Worm (Caenorhabditis elegans) whole organism, young adult: ENCODE results near the gene F49F1.7.

Source experiments
- B0019.2 ChIP-seq: fragments of 200-800 bp; sonication (Bioruptor generic); conservative IDR thresholded peaks from 2 replicates; pipeline ENCODE4 v1.3.6; 2022; ENCODE audit warnings: missing genetic modification reagents, missing genetic modification characterization, missing compliant biosample characterization
- B0261.1 ChIP-seq: sonication (generic microtip); optimal IDR thresholded peaks from 2 replicates; lab custom pipeline; 2016; ENCODE audit warnings: mild to moderate bottlenecking, missing genetic modification characterization, moderate library complexity, missing compliant biosample characterization
- B0336.3 ChIP-seq: fragments of 200-800 bp; sonication (Bioruptor generic); IDR thresholded peaks from 2 replicates; pipeline ENCODE4 v1.3.6; 2022; ENCODE audit warnings: missing genetic modification characterization, missing compliant biosample characterization
- C06A6.2 ChIP-seq: fragments of 200-800 bp; sonication (Bioruptor generic); conservative IDR thresholded peaks from 2 replicates; pipeline ENCODE4 v1.3.6; 2022; ENCODE audit warnings: missing genetic modification characterization, missing compliant biosample characterization
- F23B12.7 ChIP-seq: sonication (generic microtip); optimal IDR thresholded peaks from 2 replicates; lab custom pipeline; 2017; ENCODE audit warnings: missing genetic modification characterization, mild to moderate bottlenecking, missing compliant biosample characterization, antibody characterized with exemption, moderate library complexity; ENCODE audit not compliant: insufficient read depth
- F33H1.4 ChIP-seq: fragments of 200-800 bp; sonication (Bioruptor generic); IDR thresholded peaks from 2 replicates; pipeline ENCODE4 v1.3.6; 2022; ENCODE audit warnings: missing genetic modification reagents, missing genetic modification characterization, missing compliant biosample characterization
- F39B2.1 ChIP-seq: fragments of 200-800 bp; sonication (Bioruptor generic); IDR thresholded peaks from 2 replicates; pipeline ENCODE4 v1.3.6; 2022; ENCODE audit warnings: missing genetic modification reagents, missing genetic modification characterization, missing compliant biosample characterization
- F49E8.2 ChIP-seq: sonication (generic microtip); optimal IDR thresholded peaks from 3 replicates; lab custom pipeline; 2017; ENCODE audit warnings: missing genetic modification characterization, mild to moderate bottlenecking, missing compliant biosample characterization, antibody characterized with exemption, moderate library complexity; ENCODE audit not compliant: insufficient read depth
- K11D2.4 ChIP-seq: fragments of 200-800 bp; sonication (Bioruptor generic); IDR thresholded peaks from 2 replicates; pipeline ENCODE4 v1.3.6; 2022; ENCODE audit warnings: missing genetic modification reagents, missing genetic modification characterization, missing compliant biosample characterization
- Y53F4B.3 ChIP-seq: fragments of 200-800 bp; sonication (Bioruptor generic); IDR thresholded peaks from 2 replicates; pipeline ENCODE4 v1.3.6; 2022; ENCODE audit warnings: missing genetic modification reagents, missing genetic modification characterization, missing compliant biosample characterization
- Y56A3A.18 ChIP-seq: fragments of 200-800 bp; sonication (Bioruptor generic); IDR thresholded peaks from 2 replicates; pipeline ENCODE4 v1.3.6; 2022; ENCODE audit warnings: missing genetic modification reagents, missing genetic modification characterization, missing compliant biosample characterization
- Y79H2A.3 ChIP-seq: fragments of 200-800 bp; sonication (Bioruptor generic); conservative IDR thresholded peaks from 2 replicates; pipeline ENCODE4 v1.3.6; 2022; ENCODE audit warnings: missing genetic modification reagents, missing genetic modification characterization, missing compliant biosample characterization
- ZK185.1 ChIP-seq: sonication (generic microtip); optimal IDR thresholded peaks from 2 replicates; lab custom pipeline; 2016; ENCODE audit warnings: mild to moderate bottlenecking, missing genetic modification characterization, missing compliant biosample characterization; ENCODE audit not compliant: poor library complexity, severe bottlenecking
- athp-1 ChIP-seq: sonication (generic microtip); optimal IDR thresholded peaks from 2 replicates; lab custom pipeline; 2017; ENCODE audit warnings: mild to moderate bottlenecking, missing genetic modification characterization, missing compliant biosample characterization
- attf-5 ChIP-seq: fragments of 200-800 bp; sonication (Bioruptor generic); optimal IDR thresholded peaks from 2 replicates; lab custom pipeline; 2018; ENCODE audit warnings: mild to moderate bottlenecking, missing genetic modification characterization, missing compliant biosample characterization
- bed-1 ChIP-seq: fragments of 200-800 bp; sonication (Bioruptor generic); IDR thresholded peaks from 2 replicates; pipeline ENCODE4 v1.3.6; 2022; ENCODE audit warnings: missing genetic modification reagents, missing genetic modification characterization, missing compliant biosample characterization
- cebp-2 ChIP-seq: fragments of 200-800 bp; sonication (Bioruptor generic); IDR thresholded peaks from 2 replicates; pipeline ENCODE4 v1.3.6; 2022; ENCODE audit warnings: missing genetic modification characterization, missing compliant biosample characterization
- ceh-27 ChIP-seq: fragments of 200-800 bp; sonication (Bioruptor generic); optimal IDR thresholded peaks from 2 replicates; lab custom pipeline; 2018; ENCODE audit warnings: mild to moderate bottlenecking, missing genetic modification characterization, moderate library complexity, missing compliant biosample characterization
- ceh-58 ChIP-seq: fragments of 200-800 bp; sonication (Bioruptor generic); IDR thresholded peaks from 2 replicates; pipeline ENCODE4 v1.3.6; 2022; ENCODE audit warnings: missing genetic modification characterization, missing compliant biosample characterization
- ceh-79 ChIP-seq: sonication (generic microtip); optimal IDR thresholded peaks from 2 replicates; lab custom pipeline; 2017; ENCODE audit warnings: mild to moderate bottlenecking, missing genetic modification characterization, missing compliant biosample characterization
- ceh-91 ChIP-seq: fragments of 200-800 bp; sonication (Bioruptor generic); IDR thresholded peaks from 2 replicates; pipeline ENCODE4 v1.3.6; 2022; ENCODE audit warnings: missing genetic modification reagents, missing genetic modification characterization, missing compliant biosample characterization
- dox-1 ChIP-seq: fragments of 200-800 bp; sonication (Bioruptor generic); IDR thresholded peaks from 2 replicates; pipeline ENCODE4 v1.3.6; 2022; ENCODE audit warnings: missing genetic modification reagents, missing genetic modification characterization, missing compliant biosample characterization
- ets-4 ChIP-seq: fragments of 200-800 bp; sonication (Bioruptor generic); optimal IDR thresholded peaks from 2 replicates; lab custom pipeline; 2018; ENCODE audit warnings: mild to moderate bottlenecking, missing genetic modification characterization, missing compliant biosample characterization
- fkh-3 ChIP-seq: sonication (generic microtip); optimal IDR thresholded peaks from 2 replicates; lab custom pipeline; 2016; ENCODE audit warnings: mild to moderate bottlenecking, missing genetic modification characterization, missing compliant biosample characterization
- hrde-1 ChIP-seq: sonication (generic microtip); optimal IDR thresholded peaks from 2 replicates; lab custom pipeline; 2016; ENCODE audit warnings: missing genetic modification characterization, mild to moderate bottlenecking, missing compliant biosample characterization, moderate library complexity, missing genotype, missing genetic modification reagents, borderline replicate concordance
- lag-1 ChIP-seq: fragments of 200-800 bp; sonication (Bioruptor generic); IDR thresholded peaks from 2 replicates; pipeline ENCODE4 v1.3.6; 2022; ENCODE audit warnings: missing genetic modification reagents, missing genetic modification characterization, missing compliant biosample characterization
- let-526 ChIP-seq: fragments of 200-800 bp; sonication (Bioruptor generic); IDR thresholded peaks from 2 replicates; pipeline ENCODE4 v1.3.6; 2022; ENCODE audit warnings: missing genetic modification reagents, missing genetic modification characterization, missing compliant biosample characterization
- let-607 ChIP-seq, 2 experiments: fragments of 200-800 bp in 1 of 2; sonication (Bioruptor generic) in 1 of 2; sonication (generic microtip) in 1 of 2; optimal IDR thresholded peaks; 2 replicates each; lab custom pipeline; 2016 to 2018; ENCODE audit warnings: mild to moderate bottlenecking in 2 of 2, missing compliant biosample characterization in 2 of 2, missing genetic modification characterization in 2 of 2, moderate library complexity in 2 of 2, missing genotype in 1 of 2
- lin-26 ChIP-seq: fragments of 200-800 bp; sonication (Bioruptor generic); IDR thresholded peaks from 2 replicates; pipeline ENCODE4 v1.3.6; 2022; ENCODE audit warnings: missing genetic modification reagents, missing genetic modification characterization, missing compliant biosample characterization
- lin-40 ChIP-seq: sonication (generic microtip); optimal IDR thresholded peaks from 2 replicates; lab custom pipeline; 2016; ENCODE audit warnings: missing genetic modification characterization, mild to moderate bottlenecking, missing compliant biosample characterization, missing genotype, missing genetic modification reagents
- lin-54 ChIP-seq: fragments of 200-800 bp; sonication (Bioruptor generic); optimal IDR thresholded peaks from 2 replicates; lab custom pipeline; 2018; ENCODE audit warnings: mild to moderate bottlenecking, missing genetic modification characterization, missing compliant biosample characterization
- lir-1 ChIP-seq: fragments of 200-800 bp; sonication (Bioruptor generic); conservative IDR thresholded peaks from 2 replicates; pipeline ENCODE4 v1.3.6; 2022; ENCODE audit warnings: missing genetic modification reagents, missing genetic modification characterization, missing compliant biosample characterization
- madf-8 ChIP-seq: fragments of 200-800 bp; sonication (Bioruptor generic); conservative IDR thresholded peaks from 2 replicates; pipeline ENCODE4 v1.3.6; 2022; ENCODE audit warnings: missing genetic modification reagents, missing genetic modification characterization, missing compliant biosample characterization
- mel-28 ChIP-seq: sonication (generic microtip); optimal IDR thresholded peaks from 2 replicates; lab custom pipeline; 2016; ENCODE audit warnings: borderline replicate concordance, mild to moderate bottlenecking, missing genetic modification characterization, missing compliant biosample characterization
- mes-4 ChIP-seq: sonication (generic microtip); optimal IDR thresholded peaks from 2 replicates; lab custom pipeline; 2016; ENCODE audit warnings: missing genotype, missing genetic modification characterization, missing compliant biosample characterization
- nhr-179 ChIP-seq: sonication (generic microtip); optimal IDR thresholded peaks from 2 replicates; lab custom pipeline; 2016; ENCODE audit warnings: mild to moderate bottlenecking, missing genetic modification characterization, missing compliant biosample characterization
- nhr-90 ChIP-seq: sonication (generic microtip); optimal IDR thresholded peaks from 2 replicates; lab custom pipeline; 2016; ENCODE audit warnings: missing genotype, mild to moderate bottlenecking, missing genetic modification characterization, missing compliant biosample characterization
- sea-2 ChIP-seq: fragments of 200-800 bp; sonication (Bioruptor generic); IDR thresholded peaks from 2 replicates; pipeline ENCODE4 v1.3.6; 2022; ENCODE audit warnings: missing genetic modification characterization, missing compliant biosample characterization
- snpc-1.1 ChIP-seq: sonication (generic microtip); optimal IDR thresholded peaks from 2 replicates; lab custom pipeline; 2017; ENCODE audit warnings: missing genetic modification characterization, mild to moderate bottlenecking, missing compliant biosample characterization, antibody characterized with exemption, moderate library complexity, missing genotype, missing genetic modification reagents; ENCODE audit not compliant: insufficient read depth
- snpc-4 ChIP-seq, 5 experiments: fragments of 150-350 bp in 1 of 5; sonication (generic microtip) in 4 of 5; optimal IDR thresholded peaks; 2 replicates each; lab custom pipeline; 2014 to 2018; ENCODE audit warnings: missing genetic modification characterization in 5 of 5, missing biosample characterization in 3 of 5, antibody characterized with exemption in 2 of 5, mild to moderate bottlenecking in 2 of 5, missing compliant biosample characterization in 2 of 5, missing genotype in 2 of 5, moderate library complexity in 2 of 5, missing genetic modification reagents in 1 of 5
- sptf-2 ChIP-seq: fragments of 200-800 bp; sonication (Bioruptor generic); optimal IDR thresholded peaks from 2 replicates; lab custom pipeline; 2018; ENCODE audit warnings: mild to moderate bottlenecking, missing genetic modification characterization, missing compliant biosample characterization
- tbp1 ChIP-seq: fragments of 200-800 bp; sonication (Bioruptor generic); optimal IDR thresholded peaks from 2 replicates; lab custom pipeline; 2018; ENCODE audit warnings: mild to moderate bottlenecking, missing genetic modification characterization, missing compliant biosample characterization
- unc-62 ChIP-seq: fragments of 150-350 bp; optimal IDR thresholded peaks from 2 replicates; lab custom pipeline; 2014; ENCODE audit warnings: missing biosample characterization, missing genetic modification reagents, missing genetic modification characterization
- zim-3 ChIP-seq: sonication (generic microtip); optimal IDR thresholded peaks from 2 replicates; lab custom pipeline; 2017; ENCODE audit warnings: mild to moderate bottlenecking, missing genetic modification characterization, moderate library complexity, missing compliant biosample characterization
- ztf-18 ChIP-seq: sonication (generic microtip); optimal IDR thresholded peaks from 2 replicates; lab custom pipeline; 2016; ENCODE audit warnings: missing genotype, mild to moderate bottlenecking, missing genetic modification characterization, missing compliant biosample characterization

F49F1.7 gene

ce11 chrIV:4093087-4093486 lies 32.5 kb downstream of the F49F1.7 start (continued):
- TF ChIP-seq snpc-4 (GFP tag; optimal IDR thresholded peaks at IDR 0.05; lab: Kevin White, UChicago) (no peak), snpc-4 (tag; optimal IDR thresholded peaks at IDR 0.05; lab: Kevin White, UChicago) (peak in 2 of 4 experiments; percentile 24 to 31), athp-1 (tag; lab: Kevin White, UChicago) (no peak), ZK185.1 (tag; lab: Kevin White, UChicago) (peak; percentile 65), B0019.2 (GFP tag; lab: Robert Waterston, UW) (no peak), ceh-79 (tag; lab: Kevin White, UChicago) (no peak), nhr-90 (tag; lab: Kevin White, UChicago) (peak; percentile 3), Y79H2A.3 (GFP tag; lab: Robert Waterston, UW) (no peak), ets-4 (no peak), ceh-27 (peak; percentile 41), ztf-18 (peak; percentile 0), zim-3 (tag; lab: Kevin White, UChicago) (no peak), F49E8.2 (no peak), F33H1.4 (GFP tag; lab: Robert Waterston, UW) (no peak; the same call in 1 of the 2 replicates), ceh-91 (GFP tag; lab: Robert Waterston, UW) (no peak), lin-54 (GFP tag; lab: Kevin White, UChicago) (peak; percentile 3), C06A6.2 (GFP tag; lab: Robert Waterston, UW) (peak; percentile 42; the same call in 1 of the 2 replicates), dox-1 (no peak), fkh-3 (tag; lab: Kevin White, UChicago) (no peak), Y56A3A.18 (GFP tag; lab: Robert Waterston, UW) (no peak), sea-2 (GFP tag; lab: Robert Waterston, UW) (no peak), snpc-1.1 (tag; lab: Kevin White, UChicago) (no peak), mes-4 (tag; lab: Kevin White, UChicago) (no peak), F23B12.7 (tag; lab: Kevin White, UChicago) (no peak), B0336.3 (GFP tag; lab: Robert Waterston, UW) (peak; percentile 54; the same call in 1 of the 2 replicates), K11D2.4 (no peak), bed-1 (GFP tag; lab: Robert Waterston, UW) (no peak), mel-28 (tag; lab: Kevin White, UChicago) (no peak), let-526 (GFP tag; lab: Robert Waterston, UW) (no peak), lin-26 (no peak), lir-1 (GFP tag; lab: Robert Waterston, UW) (no peak), unc-62 (no peak), tbp1 (peak; percentile 10), madf-8 (GFP tag; lab: Robert Waterston, UW) (no peak), F39B2.1 (no peak), hrde-1 (tag; lab: Kevin White, UChicago) (no peak), nhr-179 (no peak), Y53F4B.3 (no peak), let-607 (tag; optimal IDR thresholded peaks at IDR 0.05; lab: Kevin White, UChicago) (peak; percentile 6 to 56), cebp-2 (no peak), B0261.1 (tag; lab: Kevin White, UChicago) (no peak), ceh-58 (no peak), attf-5 (GFP tag; lab: Kevin White, UChicago) (peak; percentile 81), sptf-2 (GFP tag; lab: Kevin White, UChicago) (no peak), lin-40 (peak; percentile 73), lag-1 (no peak)
